Fruit fly (Drosophila melanogaster) S2 (cell line): ENCODE measurements around the gene dind.

Source experiments
- CG8478 ChIP-seq: fragments of >200 bp; optimal IDR thresholded peaks from 2 replicates; lab custom pipeline; 2018
- CTCF ChIP-seq, 2 experiments: fragments of >200 bp; optimal IDR thresholded peaks; 2 replicates each; lab custom pipeline; 2018

dind gene

dm6 chr3R:18671112-18671729 is 6.1 kb downstream of the dind start, which contains the start of gene CG31230:
Gene CG31230 (plus strand): TSS chr3R:18671679.
- TF ChIP-seq CTCF (optimal IDR thresholded peaks at IDR 0.05; lab: Kevin White, UChicago) (no peak), CG8478 (lab: Kevin White, UChicago) (no peak)

dm6 chr3R:18670441-18671111 is 6.8 kb downstream of the dind start:
- TF ChIP-seq CG8478 (lab: Kevin White, UChicago) (no peak), CTCF (optimal IDR thresholded peaks at IDR 0.05; lab: Kevin White, UChicago) (no peak)

dm6 chr3R:18669812-18670211 is 7.5 kb downstream of the dind start:
- no peak for TF ChIP-seq CG8478 (lab: Kevin White, UChicago)
- no peak for TF ChIP-seq CTCF (optimal IDR thresholded peaks at IDR 0.05; lab: Kevin White, UChicago)

- TF ChIP-seq CTCF (optimal IDR thresholded peaks at IDR 0.05; lab: Kevin White, UChicago) (no peak), CG8478 (lab: Kevin White, UChicago) (no peak)
These were observed 8.2 kb downstream of the dind start, which contains the start of gene CG7702 for dm6 chr3R:18669152-18669551. Gene CG7702 (plus strand): TSS chr3R:18669390.

- no peak for TF ChIP-seq CG8478 (lab: Kevin White, UChicago)
- TF ChIP-seq CTCF (optimal IDR thresholded peaks at IDR 0.05; lab: Kevin White, UChicago) = no peak
These were observed 9.6 kb downstream of the dind start, which contains the start of gene CG31229 for dm6 chr3R:18667659-18668248. Gene CG31229 (plus strand): TSS chr3R:18667852.

dm6 chr3R:18665061-18665460 is 12.3 kb downstream of the dind start, which contains the start of gene CG31231:
Gene CG31231 (plus strand): TSS chr3R:18665361.
- TF ChIP-seq CTCF (optimal IDR thresholded peaks at IDR 0.05; lab: Kevin White, UChicago) (no peak), CG8478 (lab: Kevin White, UChicago) (no peak)

- TF ChIP-seq CG8478 (lab: Kevin White, UChicago) (no peak), CTCF (optimal IDR thresholded peaks at IDR 0.05; lab: Kevin White, UChicago) (peak in 1 of 2 experiments; percentile 18)
These were observed 13.8 kb downstream of the dind start, which contains the start of the genes Cpsf73 and Gos28 for dm6 chr3R:18663525-18663924. Gene Cpsf73 (minus strand): TSS chr3R:18663552. Gene Gos28 (plus strand): TSS chr3R:18663738.

dm6 chr3R:18658945-18659642 is 18.2 kb downstream of the dind start, which contains the start of the genes CG31224 and CstF64:
Gene CG31224 (minus strand): TSS chr3R:18659309.
Gene CstF64 (plus strand): TSS chr3R:18659618.
- TF ChIP-seq CTCF (optimal IDR thresholded peaks at IDR 0.05; lab: Kevin White, UChicago) = no peak
- TF ChIP-seq CG8478 (lab: Kevin White, UChicago) = no peak

- no peak for TF ChIP-seq CG8478 (lab: Kevin White, UChicago)
- no peak for TF ChIP-seq CTCF (optimal IDR thresholded peaks at IDR 0.05; lab: Kevin White, UChicago)
These were observed 18.9 kb downstream of the dind start for dm6 chr3R:18658380-18658944.

dm6 chr3R:18643646-18644045 is 33.7 kb downstream of the dind start:
- no peak for TF ChIP-seq CTCF (optimal IDR thresholded peaks at IDR 0.05; lab: Kevin White, UChicago)
- no peak for TF ChIP-seq CG8478 (lab: Kevin White, UChicago)

dm6 chr3R:18641242-18641757 is 36.0 kb downstream of the dind start, which contains the start of gene CG14301:
Gene CG14301 (minus strand): TSS chr3R:18641457.
- no peak for TF ChIP-seq CG8478 (lab: Kevin White, UChicago)
- no peak for TF ChIP-seq CTCF (optimal IDR thresholded peaks at IDR 0.05; lab: Kevin White, UChicago)

dm6 chr3R:18639662-18640061 is 37.7 kb downstream of the dind start:
- TF ChIP-seq CG8478 (lab: Kevin White, UChicago) (no peak), CTCF (optimal IDR thresholded peaks at IDR 0.05; lab: Kevin White, UChicago) (no peak)

dm6 chr3R:18633099-18633498 is 44.2 kb downstream of the dind start:
- TF ChIP-seq CG8478 (lab: Kevin White, UChicago) (no peak), CTCF (optimal IDR thresholded peaks at IDR 0.05; lab: Kevin White, UChicago) (no peak)
